Fruit fly (Drosophila melanogaster) whole organism, embryonic: ENCODE measurements around the gene CG11263.

Source experiments
- Atf-2 ChIP-seq: fragments of 200-800 bp; sonication (Bioruptor generic); optimal IDR thresholded peaks from 2 replicates; lab custom pipeline; 2016; ENCODE audit warnings: missing biosample characterization, missing genetic modification characterization
- BEAF-32 ChIP-seq: fragments of 200-800 bp; sonication (Bioruptor generic); optimal IDR thresholded peaks from 3 replicates; lab custom pipeline; 2017; ENCODE audit warnings: missing biosample characterization, missing genetic modification characterization, mild to moderate bottlenecking, moderate library complexity, missing genetic modification reagents
- CG12104 ChIP-seq: fragments of 200-800 bp; sonication (Bioruptor generic); optimal IDR thresholded peaks from 3 replicates; lab custom pipeline; 2016; ENCODE audit warnings: missing biosample characterization, missing genetic modification characterization
- CG12236 ChIP-seq: fragments of 200-800 bp; sonication (Bioruptor generic); optimal IDR thresholded peaks from 2 replicates; lab custom pipeline; 2016; ENCODE audit warnings: missing biosample characterization, missing genetic modification characterization
- CG12391 ChIP-seq: fragments of 200-800 bp; sonication (Bioruptor generic); optimal IDR thresholded peaks from 3 replicates; lab custom pipeline; 2018; ENCODE audit warnings: missing biosample characterization, mild to moderate bottlenecking, missing genetic modification characterization, moderate library complexity
- CG12659 ChIP-seq: fragments of 200-800 bp; sonication (Bioruptor generic); optimal IDR thresholded peaks from 3 replicates; lab custom pipeline; 2017; ENCODE audit warnings: mild to moderate bottlenecking, missing biosample characterization, missing genetic modification reagents, missing genetic modification characterization
- CG13775 ChIP-seq: fragments of 200-800 bp; sonication (Bioruptor generic); optimal IDR thresholded peaks from 3 replicates; lab custom pipeline; 2017; ENCODE audit warnings: missing biosample characterization, mild to moderate bottlenecking, missing genetic modification characterization
- CG14441 ChIP-seq: fragments of 200-800 bp; sonication (Bioruptor generic); IDR thresholded peaks from 2 replicates; pipeline ENCODE4 v1.3.6; 2022; ENCODE audit warnings: missing biosample characterization, missing genetic modification characterization
- CG15601 ChIP-seq: fragments of 200-800 bp; sonication (Bioruptor generic); optimal IDR thresholded peaks from 3 replicates; lab custom pipeline; 2019; ENCODE audit warnings: missing biosample characterization, mild to moderate bottlenecking, missing genetic modification characterization, moderate library complexity
- CG16813 ChIP-seq: fragments of 200-800 bp; sonication (Bioruptor generic); IDR thresholded peaks from 3 replicates; pipeline ENCODE4 v1.3.6; 2022; ENCODE audit warnings: missing biosample characterization, missing genetic modification characterization; ENCODE audit not compliant: partially characterized antibody
- CG16815 ChIP-seq: fragments of 200-800 bp; sonication (Bioruptor generic); optimal IDR thresholded peaks from 3 replicates; lab custom pipeline; 2017; ENCODE audit warnings: missing biosample characterization, mild to moderate bottlenecking, missing genetic modification characterization
- CG17328 ChIP-seq: fragments of 200-800 bp; sonication (Bioruptor generic); IDR thresholded peaks from 2 replicates; pipeline ENCODE4 v1.3.6; 2022; ENCODE audit warnings: missing biosample characterization, missing genetic modification characterization
- CG1832 ChIP-seq: fragments of 200-800 bp; sonication (Bioruptor generic); optimal IDR thresholded peaks from 2 replicates; lab custom pipeline; 2017; ENCODE audit warnings: missing biosample characterization, mild to moderate bottlenecking, missing genetic modification characterization, inconsistent platforms
- CG2116 ChIP-seq: fragments of 200-800 bp; sonication (Bioruptor generic); optimal IDR thresholded peaks from 3 replicates; lab custom pipeline; 2018; ENCODE audit warnings: missing biosample characterization, mild to moderate bottlenecking, missing genetic modification characterization
- CG2712 ChIP-seq: fragments of 200-800 bp; optimal IDR thresholded peaks from 3 replicates; lab custom pipeline; 2019; ENCODE audit warnings: missing biosample characterization, mild to moderate bottlenecking, missing genetic modification characterization, moderate library complexity
- CG30403 ChIP-seq: fragments of 200-800 bp; sonication (Bioruptor generic); optimal IDR thresholded peaks from 3 replicates; lab custom pipeline; 2016; ENCODE audit warnings: missing biosample characterization, missing genetic modification characterization
- CG32772 ChIP-seq: fragments of 200-800 bp; sonication (Bioruptor generic); IDR thresholded peaks from 2 replicates; pipeline ENCODE4 v1.3.6; 2022; ENCODE audit warnings: missing biosample characterization, missing genetic modification characterization
- CG43689 ChIP-seq: fragments of 200-800 bp; sonication (Bioruptor generic); IDR thresholded peaks from 2 replicates; pipeline ENCODE4 v1.3.6; 2022; ENCODE audit warnings: missing biosample characterization, missing genetic modification characterization
- CG4707 ChIP-seq: fragments of 200-800 bp; sonication (Bioruptor generic); optimal IDR thresholded peaks from 2 replicates; lab custom pipeline; 2018; ENCODE audit warnings: missing biosample characterization, mild to moderate bottlenecking, missing genetic modification characterization, moderate library complexity
- CG6175 ChIP-seq: fragments of 200-800 bp; sonication (Bioruptor generic); IDR thresholded peaks from 3 replicates; pipeline ENCODE4 v1.3.6; 2022; ENCODE audit warnings: missing biosample characterization, missing genetic modification characterization
- CG6765 ChIP-seq: fragments of 200-800 bp; sonication (Bioruptor generic); optimal IDR thresholded peaks from 3 replicates; lab custom pipeline; 2017; ENCODE audit warnings: missing biosample characterization, mild to moderate bottlenecking, missing genetic modification characterization
- CG9876 ChIP-seq: fragments of 200-800 bp; sonication (Bioruptor generic); optimal IDR thresholded peaks from 2 replicates; lab custom pipeline; 2016; ENCODE audit warnings: missing biosample characterization, missing genetic modification characterization
- CHES-1-like ChIP-seq: fragments of 200-800 bp; sonication (Bioruptor generic); optimal IDR thresholded peaks from 2 replicates; lab custom pipeline; 2016; ENCODE audit warnings: missing biosample characterization, missing genetic modification characterization
- CkIIα-i1 ChIP-seq: fragments of 200-800 bp; sonication (Bioruptor generic); IDR thresholded peaks from 2 replicates; pipeline ENCODE4 v1.3.6; 2022; ENCODE audit warnings: missing biosample characterization, missing genetic modification characterization
- E2f2 ChIP-seq: fragments of 200-800 bp; sonication (Bioruptor generic); IDR thresholded peaks from 2 replicates; pipeline ENCODE4 v1.3.6; 2022; ENCODE audit warnings: missing biosample characterization, missing genetic modification characterization
- Ets97D ChIP-seq: fragments of 200-800 bp; sonication (Bioruptor generic); optimal IDR thresholded peaks from 3 replicates; lab custom pipeline; 2016; ENCODE audit warnings: missing biosample characterization, missing genetic modification characterization
- Hr39 ChIP-seq: fragments of >200 bp; optimal IDR thresholded peaks from 2 replicates; lab custom pipeline; 2017
- Hr51 ChIP-seq, 2 experiments: fragments of 200-800 bp; sonication (Bioruptor generic); optimal IDR thresholded peaks; 2 replicates in 1 of 2; 3 replicates in 1 of 2; lab custom pipeline; 2016 to 2018; ENCODE audit warnings: missing biosample characterization in 2 of 2, missing genetic modification characterization in 2 of 2, mild to moderate bottlenecking in 1 of 2, moderate library complexity in 1 of 2
- NC2β ChIP-seq: fragments of 200-800 bp; sonication (Bioruptor generic); optimal IDR thresholded peaks from 2 replicates; lab custom pipeline; 2016; ENCODE audit warnings: missing biosample characterization, missing genetic modification characterization
- Nf-YA ChIP-seq: fragments of 200-800 bp; sonication (Bioruptor generic); IDR thresholded peaks from 2 replicates; pipeline ENCODE4 v1.3.6; 2022; ENCODE audit warnings: missing biosample characterization, missing genetic modification characterization
- Side ChIP-seq: fragments of 200-800 bp; sonication (Bioruptor generic); optimal IDR thresholded peaks from 2 replicates; lab custom pipeline; 2016; ENCODE audit warnings: missing biosample characterization, missing genetic modification characterization
- ase ChIP-seq: fragments of 200-800 bp; sonication (Bioruptor generic); IDR thresholded peaks from 3 replicates; pipeline ENCODE4 v1.3.6; 2022; ENCODE audit warnings: missing biosample characterization, missing genetic modification characterization
- bab2 ChIP-seq: fragments of 200-800 bp; sonication (Bioruptor generic); optimal IDR thresholded peaks from 2 replicates; lab custom pipeline; 2016; ENCODE audit warnings: missing biosample characterization, missing genetic modification characterization
- btn ChIP-seq: fragments of 200-800 bp; sonication (Bioruptor generic); optimal IDR thresholded peaks from 2 replicates; lab custom pipeline; 2016; ENCODE audit warnings: missing biosample characterization, missing genetic modification characterization
- cad ChIP-seq: fragments of >200 bp; optimal IDR thresholded peaks from 2 replicates; lab custom pipeline; 2017; ENCODE audit warnings: missing biosample characterization, missing genetic modification characterization
- cas ChIP-seq: fragments of 200-800 bp; sonication (Bioruptor generic); IDR thresholded peaks from 2 replicates; pipeline ENCODE4 v1.3.6; 2022; ENCODE audit warnings: missing biosample characterization, missing genetic modification characterization
- ftz-f1 ChIP-seq: fragments of 200-800 bp; sonication (Bioruptor generic); optimal IDR thresholded peaks from 2 replicates; lab custom pipeline; 2016; ENCODE audit warnings: missing biosample characterization, missing genetic modification characterization
- gro ChIP-seq: fragments of 200-800 bp; sonication (Bioruptor generic); optimal IDR thresholded peaks from 2 replicates; lab custom pipeline; 2016; ENCODE audit warnings: missing biosample characterization, missing genetic modification characterization
- gsb ChIP-seq: fragments of 200-800 bp; sonication (Bioruptor generic); IDR thresholded peaks from 2 replicates; pipeline ENCODE4 v1.3.6; 2022; ENCODE audit warnings: missing biosample characterization, missing genetic modification characterization
- hb ChIP-seq: fragments of 200-800 bp; sonication (Bioruptor generic); IDR thresholded peaks from 3 replicates; pipeline ENCODE4 v1.3.6; 2022; ENCODE audit warnings: missing biosample characterization, missing genetic modification characterization; ENCODE audit not compliant: partially characterized antibody
- her ChIP-seq: fragments of 200-800 bp; sonication (Bioruptor generic); optimal IDR thresholded peaks from 2 replicates; lab custom pipeline; 2016; ENCODE audit warnings: missing biosample characterization, missing genetic modification characterization
- jumu ChIP-seq: fragments of 200-800 bp; sonication (Bioruptor generic); optimal IDR thresholded peaks from 3 replicates; lab custom pipeline; 2016; ENCODE audit warnings: missing biosample characterization, missing genetic modification characterization
- nerfin-1 ChIP-seq: fragments of 200-800 bp; sonication (Bioruptor generic); optimal IDR thresholded peaks from 3 replicates; lab custom pipeline; 2019; ENCODE audit warnings: missing biosample characterization, mild to moderate bottlenecking, missing genetic modification characterization, moderate library complexity
- ro ChIP-seq: fragments of 200-800 bp; sonication (Bioruptor generic); IDR thresholded peaks from 2 replicates; pipeline ENCODE4 v1.3.6; 2022; ENCODE audit warnings: missing biosample characterization, missing genetic modification characterization
- schlank ChIP-seq: fragments of 200-800 bp; sonication (Bioruptor generic); optimal IDR thresholded peaks from 2 replicates; lab custom pipeline; 2018; ENCODE audit warnings: missing biosample characterization, mild to moderate bottlenecking, missing genetic modification characterization
- sens ChIP-seq: fragments of 200-800 bp; sonication (Bioruptor generic); peaks from one replicate; lab custom pipeline; 2016; ENCODE audit warnings: missing biosample characterization, missing genetic modification characterization
- toy ChIP-seq: fragments of 200-800 bp; sonication (Bioruptor generic); IDR thresholded peaks from 2 replicates; pipeline ENCODE4 v1.3.6; 2022; ENCODE audit warnings: missing biosample characterization, missing genetic modification characterization
- unc-4 ChIP-seq: fragments of 200-800 bp; sonication (Bioruptor generic); IDR thresholded peaks from 2 replicates; pipeline ENCODE4 v1.3.6; 2022; ENCODE audit warnings: missing biosample characterization, missing genetic modification characterization; ENCODE audit not compliant: partially characterized antibody
- unpg ChIP-seq: fragments of 200-800 bp; sonication (Bioruptor generic); optimal IDR thresholded peaks from 3 replicates; lab custom pipeline; 2018; ENCODE audit warnings: missing biosample characterization, mild to moderate bottlenecking, missing genetic modification characterization, moderate library complexity
- vvl ChIP-seq: fragments of 200-800 bp; sonication (Bioruptor generic); IDR thresholded peaks from 2 replicates; pipeline ENCODE4 v1.3.6; 2022; ENCODE audit warnings: missing biosample characterization, missing genetic modification characterization
- zen2 ChIP-seq: fragments of 200-800 bp; sonication (Bioruptor generic); IDR thresholded peaks from 3 replicates; pipeline ENCODE4 v1.3.6; 2022; ENCODE audit warnings: missing biosample characterization, missing genetic modification characterization; ENCODE audit not compliant: partially characterized antibody
- zfh1 ChIP-seq: fragments of 200-800 bp; sonication (Bioruptor generic); IDR thresholded peaks from 3 replicates; pipeline ENCODE4 v1.3.6; 2022; ENCODE audit warnings: missing biosample characterization, missing genetic modification characterization

CG11263 gene

DNA sequence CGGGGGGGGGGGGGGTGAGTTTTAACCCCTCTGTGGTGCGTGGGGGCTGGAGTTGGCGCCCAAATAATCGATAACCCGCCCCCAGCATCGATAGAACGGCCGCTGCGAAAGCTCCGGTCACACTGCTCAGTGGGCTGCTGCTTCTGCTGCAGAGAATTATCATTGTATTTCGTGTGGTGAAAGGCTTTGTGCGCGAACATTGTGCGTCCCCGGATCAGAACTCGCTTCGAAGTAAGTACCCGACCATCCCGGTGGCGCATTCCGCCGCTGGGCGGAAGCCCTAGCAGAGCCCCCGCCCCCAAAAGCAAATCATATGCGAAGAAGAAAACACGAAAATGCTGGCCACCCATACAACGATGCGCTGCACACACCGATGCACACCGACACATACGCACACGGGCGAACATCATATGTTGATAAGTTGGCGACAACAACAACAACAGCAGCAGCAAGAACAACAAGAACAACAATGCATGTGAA, 37.8 kb downstream of the CG11263 start, which contains the start of gene Syx13 (continued):
- no peak for TF ChIP-seq Atf-2 (GFP tag; lab: Kevin White, UChicago)
- no peak for TF ChIP-seq cas (GFP tag; lab: Robert Waterston, UW)
- TF ChIP-seq CG1832 (GFP tag; lab: Kevin White, UChicago), result no peak
- no peak for TF ChIP-seq NC2β (GFP tag; lab: Kevin White, UChicago)
- no peak for TF ChIP-seq CG12236
- TF ChIP-seq CG13775, result peak; percentile 13
- TF ChIP-seq CG4707 (GFP tag; lab: Kevin White, UChicago), result no peak
- no peak for TF ChIP-seq gsb
- TF ChIP-seq hb (GFP tag; lab: Robert Waterston, UW), result peak; percentile 64; the same call in 2 of the 3 replicates
- no peak for TF ChIP-seq bab2
- TF ChIP-seq CG9876, result no peak
- no peak for TF ChIP-seq toy
- no peak for TF ChIP-seq CG12104 (GFP tag; lab: Kevin White, UChicago)
- peak; percentile 41 for TF ChIP-seq CG2712
- TF ChIP-seq gro (GFP tag; lab: Kevin White, UChicago), result peak; percentile 29
- TF ChIP-seq CG30403, result no peak
- TF ChIP-seq zen2, result no peak; the same call in 2 of the 3 replicates
- no peak for TF ChIP-seq CG16815 (GFP tag; lab: Kevin White, UChicago)
- TF ChIP-seq CG16813 (GFP tag; lab: Robert Waterston, UW), result peak; percentile 72
- no peak for TF ChIP-seq CG6765 (GFP tag; lab: Kevin White, UChicago)
- TF ChIP-seq vvl, result peak; percentile 46
- peak; percentile 11 for TF ChIP-seq CG12391
- TF ChIP-seq ftz-f1 (GFP tag; lab: Kevin White, UChicago), result peak; percentile 19
- TF ChIP-seq sens, result peak; percentile 25
- TF ChIP-seq Ets97D (GFP tag; lab: Kevin White, UChicago), result peak; percentile 21
- no peak for TF ChIP-seq Side (GFP tag; lab: Kevin White, UChicago)
- no peak for TF ChIP-seq her
- TF ChIP-seq jumu, result no peak
- TF ChIP-seq Nf-YA (GFP tag; lab: Robert Waterston, UW), result no peak
- TF ChIP-seq schlank (tag; lab: Kevin White, UChicago), result no peak
- TF ChIP-seq CkIIα-i1, result no peak
- no peak for TF ChIP-seq CG32772 (GFP tag; lab: Robert Waterston, UW)
- TF ChIP-seq ro (GFP tag; lab: Robert Waterston, UW), result no peak
- TF ChIP-seq E2f2 (GFP tag; lab: Robert Waterston, UW), result peak; percentile 82
- peak; percentile 84 for TF ChIP-seq BEAF-32 (GFP tag; lab: Kevin White, UChicago)
- peak; percentile 66 for TF ChIP-seq nerfin-1 (tag; lab: Kevin White, UChicago)
- TF ChIP-seq btn (GFP tag; lab: Kevin White, UChicago), result no peak
- peak; percentile 75 for TF ChIP-seq CG2116 (GFP tag; lab: Kevin White, UChicago)
- no peak for TF ChIP-seq CG6175 (GFP tag; lab: Robert Waterston, UW)
- TF ChIP-seq unc-4, result peak; percentile 78
- TF ChIP-seq CHES-1-like (GFP tag; lab: Kevin White, UChicago), result no peak
- TF ChIP-seq CG43689 (GFP tag; lab: Robert Waterston, UW), result no peak
- no peak for TF ChIP-seq Hr51 (GFP tag; optimal IDR thresholded peaks at IDR 0.05; lab: Kevin White, UChicago)
- no peak for TF ChIP-seq ase (GFP tag; lab: Robert Waterston, UW)
- 0 out of 3 replicates have a peak, but pooled peaks have one; percentile 12 for TF ChIP-seq zfh1 (GFP tag; lab: Robert Waterston, UW)
- no peak for TF ChIP-seq cad (GFP tag; lab: Kevin White, UChicago)
- TF ChIP-seq CG12659 (GFP tag; lab: Kevin White, UChicago), result peak; percentile 84
- TF ChIP-seq CG14441, result peak; percentile 8; the same call in 1 of the 2 replicates
- no peak for TF ChIP-seq unpg
- TF ChIP-seq Hr39 (lab: Kevin White, UChicago), result no peak
- no peak for TF ChIP-seq CG17328 (GFP tag; lab: Robert Waterston, UW)
- TF ChIP-seq CG15601 (tag; lab: Kevin White, UChicago), result no peak
